Worm (Caenorhabditis elegans): ENCODE results near the gene Y102A11A.9.

DNA sequence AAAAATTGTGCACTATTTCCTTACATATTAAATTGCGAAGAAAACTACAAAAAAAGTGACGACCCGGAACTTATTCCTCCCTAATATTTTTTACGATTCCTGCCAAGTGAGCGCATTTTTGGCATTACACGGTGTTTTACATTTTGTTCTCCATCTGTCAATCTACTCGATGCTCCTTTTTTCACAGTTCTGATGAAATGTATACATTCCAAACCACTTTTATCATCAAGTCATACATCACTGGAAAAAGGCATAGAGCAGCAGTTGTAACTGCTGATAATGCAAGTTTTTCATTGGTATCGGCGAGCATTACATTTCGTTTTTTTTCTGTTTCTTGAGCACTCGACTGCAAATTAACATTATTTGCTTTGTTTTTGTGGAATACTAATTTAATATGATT is 5.3 kb downstream of the Y102A11A.9 start:
- TF ChIP-seq pqm-1 (tag; optimal IDR thresholded peaks at IDR 0.05), result peak; percentile 52
- no peak for TF ChIP-seq fkh-10 (GFP tag; optimal IDR thresholded peaks at IDR 0.05)
- no peak for TF ChIP-seq elt-3 (tag; optimal IDR thresholded peaks at IDR 0.05)
- no peak for TF ChIP-seq snpc-4 (tag; optimal IDR thresholded peaks at IDR 0.05)
- no peak for TF ChIP-seq ama-1 (optimal IDR thresholded peaks at IDR 0.05)
- no peak for TF ChIP-seq fos-1 (tag; optimal IDR thresholded peaks at IDR 0.05)
- TF ChIP-seq ztf-11 (tag; optimal IDR thresholded peaks at IDR 0.05), result no peak
- no peak for TF ChIP-seq zag-1 (tag; optimal IDR thresholded peaks at IDR 0.05)
- TF ChIP-seq ZK546.5 (tag; optimal IDR thresholded peaks at IDR 0.05), result no peak
- TF ChIP-seq unc-39 (tag; optimal IDR thresholded peaks at IDR 0.05), result no peak
- no peak for TF ChIP-seq aly-2 (tag; optimal IDR thresholded peaks at IDR 0.05)
- no peak for TF ChIP-seq mdl-1 (tag; optimal IDR thresholded peaks at IDR 0.05)
- TF ChIP-seq skn-1 (tag; optimal IDR thresholded peaks at IDR 0.05), result no peak
- no peak for TF ChIP-seq lin-39 (tag; optimal IDR thresholded peaks at IDR 0.05)

Data from whole organism, L3 larva.